Fruit fly (Drosophila melanogaster) Kc167 (cell line): ENCODE data around the gene Dscam4.

ENCODE experiments used
- Myc ChIP-seq: fragments of >200 bp; optimal IDR thresholded peaks from 2 replicates; lab custom pipeline; 2017; ENCODE audit warnings: missing external identifiers
- Sin3A ChIP-seq: fragments of >200 bp; optimal IDR thresholded peaks from 2 replicates; lab custom pipeline; 2018; ENCODE audit warnings: missing external identifiers
- h ChIP-seq: fragments of >200 bp; optimal IDR thresholded peaks from 3 replicates; lab custom pipeline; 2018; ENCODE audit warnings: missing external identifiers
- insv ChIP-seq: fragments of >200 bp; optimal IDR thresholded peaks from 3 replicates; lab custom pipeline; 2018; ENCODE audit warnings: missing external identifiers
- psq ChIP-seq: fragments of >200 bp; optimal IDR thresholded peaks from 2 replicates; lab custom pipeline; 2017; ENCODE audit warnings: missing external identifiers
- ttk ChIP-seq: sonication (Bioruptor generic); optimal IDR thresholded peaks from 2 replicates; lab custom pipeline; 2017; ENCODE audit warnings: missing external identifiers

Gene Dscam4

DNA sequence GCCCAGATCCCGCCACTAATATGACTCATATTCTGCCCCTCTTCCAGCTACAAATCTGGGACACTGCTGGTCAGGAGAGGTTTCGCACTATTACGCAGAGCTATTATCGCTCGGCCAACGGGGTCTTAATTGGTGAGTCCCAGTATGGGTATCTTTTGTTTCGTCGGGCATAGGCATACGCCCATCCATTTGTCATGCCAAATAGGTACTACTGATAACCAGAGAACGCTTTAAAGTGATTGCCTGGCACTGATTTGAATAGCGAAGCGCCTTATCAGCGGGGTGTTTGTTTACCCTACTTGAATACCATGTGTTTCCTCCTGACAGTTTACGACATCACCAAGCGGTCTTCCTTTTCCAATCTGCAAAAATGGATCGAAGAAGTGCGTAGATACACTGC lies 59.0 kb downstream of the Dscam4 start:
- TF ChIP-seq Myc (lab: Kevin White, UChicago) (no peak), psq (no peak), h (lab: Kevin White, UChicago) (no peak), ttk (lab: Kevin White, UChicago) (no peak), insv (lab: Kevin White, UChicago) (no peak), Sin3A (lab: Kevin White, UChicago) (no peak)

DNA sequence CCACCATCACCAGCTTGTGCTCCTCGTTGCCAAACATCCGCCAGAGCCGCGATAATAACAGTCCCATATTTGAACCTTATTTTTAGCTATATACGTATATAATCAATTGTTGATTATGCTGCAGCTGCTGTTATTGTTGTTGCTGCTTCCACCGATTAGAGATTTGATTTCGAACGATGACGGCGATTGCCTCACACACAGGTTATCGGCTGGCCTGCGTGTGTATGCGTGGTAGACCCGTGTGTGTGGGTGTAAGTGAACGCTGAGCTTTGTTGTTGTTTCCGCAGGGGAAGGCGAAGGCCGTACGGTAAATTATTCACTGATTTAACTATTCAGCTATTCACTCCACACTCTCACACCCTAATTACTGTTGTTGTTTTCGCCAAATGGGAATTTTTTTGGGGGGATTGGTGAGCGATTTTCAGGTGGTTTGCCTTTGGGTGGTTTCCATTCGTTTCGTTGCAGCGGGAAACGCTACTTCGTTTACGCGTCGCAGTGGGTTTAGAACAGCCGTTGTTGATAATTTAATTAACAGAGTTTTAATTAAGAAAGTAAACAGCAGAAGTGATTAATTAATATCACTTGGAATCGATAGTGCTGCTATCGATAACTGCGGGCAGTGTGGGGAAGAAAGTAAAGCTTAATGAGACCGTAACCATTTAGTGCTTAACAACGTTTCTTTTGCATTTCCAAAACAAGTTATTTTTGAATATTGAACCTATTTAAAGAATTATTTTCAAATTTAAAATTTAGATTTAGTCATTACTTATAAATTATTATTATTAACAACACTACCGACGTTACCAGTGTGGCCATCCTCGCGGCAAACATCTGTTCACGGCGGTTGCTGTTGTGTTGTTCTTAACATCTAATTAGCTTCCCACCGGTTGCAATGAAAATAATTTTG lies 61.0 kb downstream of the Dscam4 start, which contains the start of the genes Arl5 and CG13671:
TSS of gene Arl5 (minus strand) at position 616 of the 907 bp plus-strand sequence.
TSS of gene CG13671 (plus strand) at position 841 of the 907 bp plus-strand sequence.
- TF ChIP-seq h (lab: Kevin White, UChicago) (no peak), insv (lab: Kevin White, UChicago) (no peak), ttk (lab: Kevin White, UChicago) (no peak), psq (no peak), Myc (lab: Kevin White, UChicago) (no peak), Sin3A (lab: Kevin White, UChicago) (no peak)

DNA sequence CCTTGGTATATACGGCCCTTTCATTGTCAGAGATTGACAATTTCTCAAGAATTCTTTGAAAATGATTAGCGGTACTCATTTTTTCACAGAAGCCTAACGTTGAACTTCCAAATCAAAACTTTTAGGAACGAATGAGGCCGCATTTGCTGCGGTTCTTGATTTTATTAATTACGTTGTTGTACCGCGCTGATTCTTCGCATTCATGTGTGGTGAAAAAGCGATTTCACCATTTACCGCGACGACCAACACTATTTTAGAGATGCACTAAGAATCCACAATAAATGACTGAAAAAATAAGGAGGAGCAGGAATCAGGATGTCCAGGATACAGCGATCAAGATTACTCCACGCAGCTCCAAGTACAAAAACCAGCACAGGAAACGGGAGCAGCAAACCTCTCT lies 65.5 kb downstream of the Dscam4 start, which contains the start of the genes CG7194 and Sbp2:
TSS of gene CG7194 (minus strand) at position 148 of the 400 bp plus-strand sequence.
TSS of gene Sbp2 (plus strand) at position 246 of the 400 bp plus-strand sequence.
- TF ChIP-seq Sin3A (lab: Kevin White, UChicago), result no peak
- TF ChIP-seq insv (lab: Kevin White, UChicago), result no peak
- no peak for TF ChIP-seq ttk (lab: Kevin White, UChicago)
- TF ChIP-seq h (lab: Kevin White, UChicago), result no peak
- TF ChIP-seq psq, result no peak
- no peak for TF ChIP-seq Myc (lab: Kevin White, UChicago)

DNA sequence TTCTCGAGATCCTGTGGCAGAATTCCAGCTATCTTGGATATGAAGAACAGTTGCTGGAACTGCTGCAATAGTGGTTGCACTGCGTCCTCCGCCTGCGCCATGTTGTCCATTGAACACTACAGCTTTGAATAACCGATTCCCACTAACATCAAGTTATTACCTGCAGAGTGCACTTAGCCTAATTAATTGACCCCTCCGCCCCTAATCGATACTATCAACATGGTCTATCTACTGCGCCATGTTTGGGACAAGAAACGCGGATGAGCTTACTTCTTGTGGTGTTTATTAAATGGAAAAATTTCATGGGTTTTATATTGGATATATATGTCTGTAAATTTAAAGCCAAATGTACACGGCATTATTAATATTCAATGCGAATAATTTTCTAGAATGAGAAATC lies 68.4 kb downstream of the Dscam4 start, which contains the start of gene Gr66a:
TSS of gene Gr66a (minus strand) at position 101 of the 400 bp plus-strand sequence.
- TF ChIP-seq Myc (lab: Kevin White, UChicago) (no peak), ttk (lab: Kevin White, UChicago) (no peak), insv (lab: Kevin White, UChicago) (no peak), h (lab: Kevin White, UChicago) (no peak), psq (no peak), Sin3A (lab: Kevin White, UChicago) (no peak)

DNA sequence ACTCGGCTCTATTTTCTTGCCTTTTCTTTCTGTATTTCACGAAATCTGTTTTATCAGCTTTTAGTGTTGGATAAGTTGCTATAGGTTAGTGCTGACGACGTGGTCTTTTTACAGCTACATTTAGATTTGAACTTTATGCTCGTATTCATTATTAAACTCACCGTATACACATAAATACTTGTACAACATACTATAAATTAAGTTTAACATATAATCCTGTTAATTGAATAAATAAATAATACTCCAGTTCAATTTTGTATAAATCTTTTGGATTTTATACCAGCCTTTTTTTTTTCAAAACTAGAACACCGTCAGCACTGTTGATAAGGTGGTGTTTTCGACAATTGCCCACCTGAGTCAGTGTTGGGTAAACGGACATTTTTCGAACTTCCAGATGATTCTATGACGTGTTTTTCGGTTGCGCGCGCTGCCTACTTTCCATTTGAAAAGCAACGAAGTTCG lies 70.5 kb downstream of the Dscam4 start, which contains the start of gene BI-1:
TSS of gene BI-1 (minus strand) at position 51 of the 462 bp plus-strand sequence.
- TF ChIP-seq Sin3A (lab: Kevin White, UChicago), result no peak
- no peak for TF ChIP-seq psq

DNA sequence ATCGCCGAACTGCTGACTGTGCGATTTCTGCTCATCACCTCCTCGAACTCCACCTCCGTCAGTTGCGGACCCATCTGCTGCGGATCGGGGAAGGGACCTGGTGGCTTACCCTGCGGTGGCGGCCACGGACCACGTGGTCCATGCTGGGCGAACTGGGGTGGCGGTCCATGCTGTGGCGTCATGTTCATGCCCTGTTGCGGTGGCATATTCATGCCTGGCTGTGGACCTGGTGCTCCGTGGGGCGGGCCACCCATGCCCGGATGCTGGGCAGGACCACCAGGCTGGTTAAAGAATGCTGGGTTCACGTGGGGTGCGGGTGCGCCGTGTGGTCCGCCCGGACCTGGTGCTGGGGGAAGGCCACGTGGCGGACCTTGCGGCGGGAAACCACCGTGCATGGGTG lies 73.8 kb downstream of the Dscam4 start:
- TF ChIP-seq insv (lab: Kevin White, UChicago), result no peak

DNA sequence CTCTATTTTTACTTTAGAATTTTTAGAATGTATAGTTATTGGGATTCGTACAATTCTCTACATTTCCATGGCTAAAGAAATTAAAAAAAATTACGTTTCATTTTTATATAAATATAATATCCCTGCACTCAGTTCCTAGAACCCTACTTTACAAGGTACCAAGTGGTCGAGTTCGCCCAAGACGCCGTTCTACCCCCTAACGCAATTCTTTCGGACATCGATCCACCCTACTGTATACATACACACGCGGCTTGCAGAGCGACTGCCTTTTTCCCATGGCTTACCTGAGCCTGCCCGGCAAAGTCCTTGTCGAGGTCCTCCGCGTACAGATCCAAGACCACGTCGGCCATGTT lies 76.3 kb downstream of the Dscam4 start:
- TF ChIP-seq h (lab: Kevin White, UChicago), result no peak
- TF ChIP-seq ttk (lab: Kevin White, UChicago), result no peak
- TF ChIP-seq Sin3A (lab: Kevin White, UChicago), result no peak
- TF ChIP-seq insv (lab: Kevin White, UChicago), result no peak
- no peak for TF ChIP-seq Myc (lab: Kevin White, UChicago)
- TF ChIP-seq psq, result no peak

DNA sequence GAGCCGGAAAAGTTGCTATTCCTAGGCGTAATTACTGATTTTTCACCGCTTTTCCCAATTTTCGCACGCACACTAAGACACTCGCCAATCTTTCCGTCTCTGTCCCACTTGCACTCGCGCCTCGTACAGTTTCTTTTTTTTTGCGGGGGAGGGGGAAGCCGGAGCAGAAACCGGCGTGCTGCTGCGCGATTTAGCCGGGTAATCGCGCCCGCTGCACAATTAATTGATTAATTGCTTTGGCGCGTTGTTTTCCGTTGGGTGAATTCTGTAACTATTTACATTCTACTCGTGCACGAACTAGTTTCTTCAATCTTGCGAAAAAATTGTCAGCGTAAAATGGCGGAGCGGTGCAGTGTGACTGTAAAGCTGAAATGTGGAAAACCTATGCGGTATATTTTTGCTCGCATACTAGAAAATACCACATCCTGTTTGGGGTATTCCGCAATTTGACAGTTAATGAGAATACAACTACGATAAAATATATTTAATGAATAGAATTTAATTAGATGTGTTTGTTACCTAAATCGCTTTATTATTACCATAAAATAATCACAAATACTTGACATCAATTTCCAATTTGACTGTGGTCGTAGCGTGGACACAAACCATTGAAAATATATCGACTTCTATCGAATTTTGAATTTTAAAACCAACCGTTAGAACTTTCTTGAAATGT lies 76.8 kb downstream of the Dscam4 start, which contains the start of gene Cpsf6:
TSS of gene Cpsf6 (minus strand) at position 362 of the 676 bp plus-strand sequence.
- TF ChIP-seq psq (no peak), h (lab: Kevin White, UChicago) (no peak), Myc (lab: Kevin White, UChicago) (no peak), insv (lab: Kevin White, UChicago) (no peak), Sin3A (lab: Kevin White, UChicago) (no peak)

DNA sequence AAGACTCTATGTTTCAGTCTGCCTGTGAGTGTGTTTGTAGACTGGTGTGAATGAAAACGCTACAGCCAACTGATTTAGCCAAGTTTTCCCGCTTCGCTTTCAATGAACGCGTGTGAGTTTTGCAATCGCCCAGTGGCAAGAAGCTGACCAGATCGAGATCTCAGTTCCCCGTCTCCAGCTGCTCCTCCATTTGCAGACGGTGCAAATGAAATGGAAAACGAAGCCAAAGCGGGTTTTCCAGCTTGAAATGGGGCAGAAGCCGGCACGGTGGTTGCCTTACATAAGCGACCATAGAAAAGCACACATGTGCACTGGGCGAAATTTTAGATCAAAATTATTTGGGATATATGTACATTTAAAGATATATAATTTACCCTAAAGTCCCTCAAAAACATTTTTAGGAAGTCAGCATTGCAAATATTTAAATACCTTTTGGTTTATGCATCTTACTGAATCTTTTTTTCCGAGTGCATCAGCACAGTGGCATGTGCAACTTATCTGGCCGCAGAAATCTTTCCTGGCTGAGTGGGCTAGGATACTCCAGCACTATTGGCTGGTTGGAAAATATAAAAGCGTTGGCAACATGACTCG lies 80.6 kb downstream of the Dscam4 start, which contains the start of gene CG43059:
TSS of gene CG43059 (minus strand) at position 51 of the 591 bp plus-strand sequence.
- no peak for TF ChIP-seq psq
- TF ChIP-seq ttk (lab: Kevin White, UChicago), result no peak
- no peak for TF ChIP-seq Myc (lab: Kevin White, UChicago)
- no peak for TF ChIP-seq insv (lab: Kevin White, UChicago)
- TF ChIP-seq Sin3A (lab: Kevin White, UChicago), result no peak
- TF ChIP-seq h (lab: Kevin White, UChicago), result no peak

DNA sequence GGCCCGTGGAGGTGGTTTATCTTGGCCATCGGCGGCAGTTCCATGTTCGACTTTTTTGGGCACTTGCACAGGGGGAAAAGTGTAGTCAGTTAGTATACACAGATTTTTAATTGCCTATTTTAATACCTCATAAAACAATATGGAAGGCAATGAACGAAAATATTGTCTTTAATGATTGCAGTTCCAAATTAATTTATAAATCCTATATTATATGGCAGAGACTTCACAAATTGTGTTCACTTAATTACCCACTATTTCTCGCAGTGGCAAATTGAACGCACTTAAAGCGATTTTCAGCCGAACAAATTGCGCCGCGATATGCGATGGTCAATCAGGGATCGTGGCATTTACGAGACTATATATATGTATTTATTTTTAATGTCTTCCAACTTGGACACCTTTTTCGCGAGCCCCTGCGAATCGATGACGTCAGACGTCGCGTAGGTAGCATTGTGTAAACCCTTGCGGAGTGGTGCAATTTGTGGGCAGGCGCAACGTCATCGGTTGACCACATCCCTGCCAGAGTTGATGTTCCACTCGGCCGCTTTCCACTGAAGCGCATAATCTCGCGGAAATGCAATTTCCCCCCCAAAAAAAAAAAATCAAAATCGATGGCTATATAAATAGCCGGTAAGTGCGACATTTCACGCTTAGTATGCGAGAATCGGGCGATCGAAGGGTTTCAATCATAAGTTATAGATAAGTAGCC lies 81.8 kb downstream of the Dscam4 start, which contains the start of gene CG13670:
TSS of gene CG13670 (plus strand) at position 659 of the 709 bp plus-strand sequence.
- TF ChIP-seq psq (no peak), Myc (lab: Kevin White, UChicago) (no peak), ttk (lab: Kevin White, UChicago) (no peak), h (lab: Kevin White, UChicago) (no peak), Sin3A (lab: Kevin White, UChicago) (no peak), insv (lab: Kevin White, UChicago) (no peak)
